Worm (Caenorhabditis elegans): Measurements from ENCODE around the gene mcm-7.
A peak's percentile ranks its signal among the peaks of the same experiment; 100 is the strongest.
"Not testable (repeated sequence)": the region's sequence is repeated elsewhere in the genome, so short reads cannot be mapped to it uniquely, and the experiment has no call there.

Gene mcm-7

ce11 chrV:4325415-4325814, 21.6 kb upstream of the mcm-7 start, which contains the start of gene nhr-125:
nhr-125 (minus strand) TSS chrV:4325515.
- TF ChIP-seq nhr-12 (tag; optimal IDR thresholded peaks at IDR 0.05) = no peak
- TF ChIP-seq hlh-1 (tag; optimal IDR thresholded peaks at IDR 0.05) = no peak
- no peak for TF ChIP-seq tbx-8 (GFP tag; optimal IDR thresholded peaks at IDR 0.05)
- no peak for TF ChIP-seq nhr-28 (tag; optimal IDR thresholded peaks at IDR 0.05)
- no peak for TF ChIP-seq flh-1 (GFP tag; optimal IDR thresholded peaks at IDR 0.05)
- no peak for TF ChIP-seq unc-62 (GFP tag; optimal IDR thresholded peaks at IDR 0.05)
- TF ChIP-seq nhr-2 (tag; optimal IDR thresholded peaks at IDR 0.05) = no peak
- TF ChIP-seq sem-2 (GFP tag; optimal IDR thresholded peaks at IDR 0.05) = no peak
- TF ChIP-seq snpc-4 (tag; optimal IDR thresholded peaks at IDR 0.05) = no peak
- TF ChIP-seq pha-4 (tag; optimal IDR thresholded peaks at IDR 0.05) = no peak
- no peak for TF ChIP-seq ceh-43 (GFP tag; optimal IDR thresholded peaks at IDR 0.05)
- TF ChIP-seq drap-1 (GFP tag; optimal IDR thresholded peaks at IDR 0.05) = no peak
- TF ChIP-seq sptf-1 (tag; optimal IDR thresholded peaks at IDR 0.05) = no peak
- no peak for TF ChIP-seq elt-1 (tag; optimal IDR thresholded peaks at IDR 0.05; ENCODE audit: borderline replicate concordance, insufficient read depth)
- no peak for TF ChIP-seq ham-2 (GFP tag; optimal IDR thresholded peaks at IDR 0.05)

ce11 chrV:4326841-4327240, 20.1 kb upstream of the mcm-7 start, which contains the start of gene D2063.1:
D2063.1 (plus strand) TSS chrV:4327121.
- peak; percentile 61 for TF ChIP-seq hlh-1 (tag; optimal IDR thresholded peaks at IDR 0.05)
- TF ChIP-seq tbx-8 (GFP tag; optimal IDR thresholded peaks at IDR 0.05) = no peak
- TF ChIP-seq flh-1 (GFP tag; optimal IDR thresholded peaks at IDR 0.05) = no peak

ce11 chrV:4330820-4331219, 16.1 kb upstream of the mcm-7 start:
- TF ChIP-seq zip-8 (tag; optimal IDR thresholded peaks at IDR 0.05) = peak; percentile 95
- TF ChIP-seq mep-1 (tag; optimal IDR thresholded peaks at IDR 0.05) = no peak

- TF ChIP-seq ces-1 (GFP tag; optimal IDR thresholded peaks at IDR 0.05) (no peak), zip-8 (tag; optimal IDR thresholded peaks at IDR 0.05) (no peak), lin-32 (GFP tag; optimal IDR thresholded peaks at IDR 0.05) (no peak), blmp-1 (tag; optimal IDR thresholded peaks at IDR 0.05) (no peak), elt-3 (tag; optimal IDR thresholded peaks at IDR 0.05) (no peak), nhr-237 (tag; optimal IDR thresholded peaks at IDR 0.05) (no peak), elt-1 (tag; optimal IDR thresholded peaks at IDR 0.05; ENCODE audit: borderline replicate concordance, insufficient read depth) (no peak), ceh-83 (GFP tag; optimal IDR thresholded peaks at IDR 0.05) (no peak), snpc-4 (tag; optimal IDR thresholded peaks at IDR 0.05) (no peak), lsy-2 (tag; optimal IDR thresholded peaks at IDR 0.05) (no peak), cnd-1 (tag; optimal IDR thresholded peaks at IDR 0.05) (no peak), sem-2 (GFP tag; optimal IDR thresholded peaks at IDR 0.05) (no peak)
Measured at ce11 chrV:4332450-4332849, 14.5 kb upstream of the mcm-7 start, which contains the start of gene oac-12. oac-12 (minus strand) TSS chrV:4332550.

- TF ChIP-seq mab-5, zip-8, nhr-2 (tag; optimal IDR thresholded peaks at IDR 0.05): not testable (repeated sequence)
Measured at ce11 chrV:4336462-4336861, 10.5 kb upstream of the mcm-7 start, which contains the start of gene irld-1. irld-1 (plus strand) TSS chrV:4336762.

- TF ChIP-seq pha-4 (tag; optimal IDR thresholded peaks at IDR 0.05) (no peak), ham-2 (GFP tag; optimal IDR thresholded peaks at IDR 0.05) (no peak), drap-1 (GFP tag; optimal IDR thresholded peaks at IDR 0.05) (no peak), lsy-2 (tag; optimal IDR thresholded peaks at IDR 0.05) (no peak), ces-1 (GFP tag; optimal IDR thresholded peaks at IDR 0.05) (no peak), cnd-1 (tag; optimal IDR thresholded peaks at IDR 0.05) (no peak), ztf-11 (tag; optimal IDR thresholded peaks at IDR 0.05) (no peak), nhr-237 (tag; optimal IDR thresholded peaks at IDR 0.05) (no peak), elt-3 (tag; optimal IDR thresholded peaks at IDR 0.05) (no peak), unc-39 (tag; optimal IDR thresholded peaks at IDR 0.05) (no peak), nhr-2 (tag; optimal IDR thresholded peaks at IDR 0.05) (no peak), M03D4.4 (tag; optimal IDR thresholded peaks at IDR 0.05) (no peak), ceh-39 (tag; optimal IDR thresholded peaks at IDR 0.05) (no peak), elt-1 (tag; optimal IDR thresholded peaks at IDR 0.05; ENCODE audit: borderline replicate concordance, insufficient read depth) (no peak), sem-2 (GFP tag; optimal IDR thresholded peaks at IDR 0.05) (no peak), mls-2 (tag; optimal IDR thresholded peaks at IDR 0.05) (no peak)
Measured at ce11 chrV:4339479-4339878, 7.5 kb upstream of the mcm-7 start.
